Worm (Caenorhabditis elegans) whole organism, L2 larva: ENCODE data around the gene Y94A7B.11.

Experiments
- R02D3.7 ChIP-seq: fragments of 150-350 bp; optimal IDR thresholded peaks from 2 replicates; lab custom pipeline; 2014; ENCODE audit warnings: missing biosample characterization, missing genetic modification characterization
- alr-1 ChIP-seq: fragments of 150-350 bp; optimal IDR thresholded peaks from 2 replicates; lab custom pipeline; 2014; ENCODE audit warnings: missing biosample characterization, missing genetic modification characterization
- fos-1 ChIP-seq: fragments of 150-350 bp; optimal IDR thresholded peaks from 2 replicates; lab custom pipeline; 2014; ENCODE audit warnings: missing biosample characterization, missing genetic modification characterization
- lin-39 ChIP-seq: fragments of 150-350 bp; optimal IDR thresholded peaks from 2 replicates; lab custom pipeline; 2014; ENCODE audit warnings: missing biosample characterization, missing genetic modification reagents, missing genetic modification characterization
- nhr-10 ChIP-seq: sonication (generic microtip); optimal IDR thresholded peaks from 2 replicates; lab custom pipeline; 2017; ENCODE audit warnings: missing biosample characterization, missing genetic modification characterization
- nhr-25 ChIP-seq: fragments of 150-350 bp; sonication (generic microtip); optimal IDR thresholded peaks from 3 replicates; lab custom pipeline; 2014; ENCODE audit warnings: missing biosample characterization, missing genetic modification characterization
- unc-62 ChIP-seq: fragments of 150-350 bp; optimal IDR thresholded peaks from 2 replicates; lab custom pipeline; 2014; ENCODE audit warnings: missing biosample characterization, missing genetic modification reagents, missing genetic modification characterization

DNA sequence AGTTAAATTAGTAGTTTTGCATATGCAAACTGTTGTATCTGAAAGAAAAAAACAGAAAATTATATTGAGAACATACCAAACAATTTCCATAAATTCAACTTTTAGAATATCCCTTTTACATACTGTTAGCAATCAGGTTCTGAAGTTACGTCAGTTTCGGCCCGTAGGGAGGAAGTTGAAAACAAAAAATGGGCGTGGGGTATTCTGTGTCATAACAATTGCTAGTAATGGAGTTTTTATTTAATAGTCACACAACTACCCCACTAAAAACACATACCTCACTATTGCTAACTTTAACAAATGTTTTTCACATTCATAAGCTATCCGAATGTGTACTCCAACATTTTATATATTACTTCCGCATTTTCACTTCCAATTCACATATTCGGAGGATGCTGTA, 19.4 kb upstream of the Y94A7B.11 start, which contains the start of gene srh-300:
- TF ChIP-seq nhr-25 (tag; lab: Kevin White, UChicago) (no peak), R02D3.7 (tag; lab: Kevin White, UChicago) (no peak), lin-39 (no peak), unc-62 (GFP tag; lab: Kevin White, UChicago) (no peak), alr-1 (tag; lab: Kevin White, UChicago) (no peak), nhr-10 (no peak), fos-1 (tag; lab: Kevin White, UChicago) (no peak)
